Fruit fly (Drosophila melanogaster) whole organism, adult: ENCODE results near the gene CNMaR.

Experiments used
- CG11617 ChIP-seq: fragments of 200-800 bp; sonication (Bioruptor generic); optimal IDR thresholded peaks from 2 replicates; lab custom pipeline; 2017; ENCODE audit warnings: mild to moderate bottlenecking, missing biosample characterization, missing genetic modification reagents, missing genetic modification characterization
- CG12768 ChIP-seq: fragments of 200-800 bp; sonication (Bioruptor generic); optimal IDR thresholded peaks from 2 replicates; lab custom pipeline; 2017; ENCODE audit warnings: missing biosample characterization, missing genetic modification characterization, mild to moderate bottlenecking, moderate library complexity, missing genetic modification reagents
- CG14711 ChIP-seq: fragments of 200-800 bp; sonication (Bioruptor generic); optimal IDR thresholded peaks from 2 replicates; lab custom pipeline; 2018; ENCODE audit warnings: missing biosample characterization, mild to moderate bottlenecking, missing genetic modification characterization, moderate library complexity
- CG1620 ChIP-seq: fragments of 200-800 bp; sonication (Bioruptor generic); optimal IDR thresholded peaks from 2 replicates; lab custom pipeline; 2016; ENCODE audit warnings: missing biosample characterization, missing genetic modification characterization
- CG33017 ChIP-seq: fragments of 200-800 bp; sonication (Bioruptor generic); optimal IDR thresholded peaks from 2 replicates; lab custom pipeline; 2018; ENCODE audit warnings: missing biosample characterization, mild to moderate bottlenecking, missing genetic modification characterization, moderate library complexity
- CG5204 ChIP-seq: fragments of 200-800 bp; sonication (Bioruptor generic); optimal IDR thresholded peaks from 2 replicates; lab custom pipeline; 2016; ENCODE audit warnings: missing biosample characterization, missing genetic modification characterization
- CG7045 ChIP-seq: fragments of 200-800 bp; sonication (Bioruptor generic); optimal IDR thresholded peaks from 2 replicates; lab custom pipeline; 2017; ENCODE audit warnings: missing biosample characterization, mild to moderate bottlenecking, missing genetic modification characterization
- CG7101 ChIP-seq: fragments of 200-800 bp; sonication (Bioruptor generic); optimal IDR thresholded peaks from 2 replicates; lab custom pipeline; 2018; ENCODE audit warnings: missing biosample characterization, mild to moderate bottlenecking, missing genetic modification characterization, moderate library complexity
- Clk ChIP-seq: fragments of 200-800 bp; sonication (Bioruptor generic); optimal IDR thresholded peaks from 2 replicates; lab custom pipeline; 2017; ENCODE audit warnings: missing biosample characterization, missing genetic modification characterization
- Crg-1 ChIP-seq: fragments of 200-800 bp; sonication (Bioruptor generic); optimal IDR thresholded peaks from 2 replicates; lab custom pipeline; 2016; ENCODE audit warnings: missing biosample characterization, missing genetic modification characterization
- Hr96 ChIP-seq: fragments of 200-800 bp; sonication (Bioruptor generic); optimal IDR thresholded peaks from 2 replicates; lab custom pipeline; 2016; ENCODE audit warnings: missing biosample characterization, missing genetic modification characterization
- Mnt ChIP-seq: fragments of 200-800 bp; sonication (Bioruptor generic); optimal IDR thresholded peaks from 2 replicates; lab custom pipeline; 2016; ENCODE audit warnings: missing biosample characterization, mild to moderate bottlenecking, missing genetic modification characterization
- bab1 ChIP-seq: fragments of 200-800 bp; sonication (Bioruptor generic); optimal IDR thresholded peaks from 3 replicates; lab custom pipeline; 2019; ENCODE audit warnings: missing biosample characterization, mild to moderate bottlenecking, missing genetic modification characterization, moderate library complexity
- cic ChIP-seq: fragments of 200-800 bp; sonication (Bioruptor generic); optimal IDR thresholded peaks from 2 replicates; lab custom pipeline; 2017; ENCODE audit warnings: missing biosample characterization, mild to moderate bottlenecking, missing genetic modification characterization, moderate library complexity
- cnc ChIP-seq, 2 experiments: fragments of >200 bp; optimal IDR thresholded peaks; 2 replicates each; lab custom pipeline; 2017
- kay ChIP-seq: fragments of 200-800 bp; sonication (Bioruptor generic); peaks from one replicate; lab custom pipeline; 2016; ENCODE audit warnings: missing biosample characterization, missing genetic modification characterization, borderline replicate concordance
- ovo ChIP-seq: fragments of 200-800 bp; sonication (Bioruptor generic); optimal IDR thresholded peaks from 2 replicates; lab custom pipeline; 2016; ENCODE audit warnings: missing biosample characterization, missing genetic modification characterization
- pad ChIP-seq: fragments of 200-800 bp; sonication (Bioruptor generic); optimal IDR thresholded peaks from 3 replicates; lab custom pipeline; 2017; ENCODE audit warnings: missing biosample characterization, missing genetic modification characterization, mild to moderate bottlenecking, moderate library complexity, missing genetic modification reagents
- tj ChIP-seq: fragments of 200-800 bp; sonication (Bioruptor generic); optimal IDR thresholded peaks from 3 replicates; lab custom pipeline; 2017; ENCODE audit warnings: missing biosample characterization, mild to moderate bottlenecking, missing genetic modification characterization, moderate library complexity
- toe ChIP-seq: fragments of 200-800 bp; sonication (Bioruptor generic); optimal IDR thresholded peaks from 2 replicates; lab custom pipeline; 2016; ENCODE audit warnings: missing biosample characterization, missing genetic modification characterization

Gene CNMaR

dm6 chr3L:9692234-9692891, 48.5 kb downstream of the CNMaR start:
- TF ChIP-seq toe (GFP tag; lab: Kevin White, UChicago) (no peak), cnc (optimal IDR thresholded peaks at IDR 0.05; lab: Kevin White, UChicago) (peak in 1 of 2 experiments; percentile 54), CG1620 (GFP tag; lab: Kevin White, UChicago) (no peak), kay (no peak), Mnt (peak; percentile 90), CG12768 (GFP tag; lab: Kevin White, UChicago) (no peak), CG33017 (tag; lab: Kevin White, UChicago) (no peak), CG7045 (GFP tag; lab: Kevin White, UChicago) (no peak), CG14711 (tag; lab: Kevin White, UChicago) (no peak), tj (GFP tag; lab: Kevin White, UChicago) (no peak), cic (GFP tag; lab: Kevin White, UChicago) (peak; percentile 88), bab1 (GFP tag; lab: Kevin White, UChicago) (no peak), CG7101 (tag; lab: Kevin White, UChicago) (no peak), CG5204 (GFP tag; lab: Kevin White, UChicago) (no peak), Hr96 (no peak), Crg-1 (GFP tag; lab: Kevin White, UChicago) (no peak), Clk (no peak), pad (GFP tag; lab: Kevin White, UChicago) (peak; percentile 50), ovo (peak; percentile 98), CG11617 (GFP tag; lab: Kevin White, UChicago) (no peak)

dm6 chr3L:9692892-9693551, 49.1 kb downstream of the CNMaR start:
- TF ChIP-seq ovo (no peak), Crg-1 (GFP tag; lab: Kevin White, UChicago) (peak; percentile 80), toe (GFP tag; lab: Kevin White, UChicago) (peak; percentile 91), cnc (optimal IDR thresholded peaks at IDR 0.05; lab: Kevin White, UChicago) (no peak), CG1620 (GFP tag; lab: Kevin White, UChicago) (peak; percentile 73), tj (GFP tag; lab: Kevin White, UChicago) (peak; percentile 77), CG5204 (GFP tag; lab: Kevin White, UChicago) (peak; percentile 92), CG7045 (GFP tag; lab: Kevin White, UChicago) (peak; percentile 90), pad (GFP tag; lab: Kevin White, UChicago) (peak; percentile 68), cic (GFP tag; lab: Kevin White, UChicago) (no peak), CG12768 (GFP tag; lab: Kevin White, UChicago) (peak; percentile 88), CG14711 (tag; lab: Kevin White, UChicago) (peak; percentile 68), CG33017 (tag; lab: Kevin White, UChicago) (peak; percentile 76), Mnt (no peak), Hr96 (peak; percentile 90), CG11617 (GFP tag; lab: Kevin White, UChicago) (peak; percentile 93), bab1 (GFP tag; lab: Kevin White, UChicago) (peak; percentile 75), kay (no peak), Clk (peak; percentile 85), CG7101 (tag; lab: Kevin White, UChicago) (peak; percentile 84)

- TF ChIP-seq kay (peak; percentile 94), Mnt (peak; percentile 32), Clk (no peak), Hr96 (no peak), bab1 (GFP tag; lab: Kevin White, UChicago) (no peak)
Observed at dm6 chr3L:9693552-9694133, 49.7 kb downstream of the CNMaR start.

dm6 chr3L:9694169-9694866, 50.4 kb downstream of the CNMaR start:
- TF ChIP-seq CG7101 (tag; lab: Kevin White, UChicago) = peak; percentile 17
- peak; percentile 15 for TF ChIP-seq cic (GFP tag; lab: Kevin White, UChicago)
- TF ChIP-seq toe (GFP tag; lab: Kevin White, UChicago) = no peak
- peak; percentile 19 for TF ChIP-seq CG33017 (tag; lab: Kevin White, UChicago)
- peak; percentile 85 for TF ChIP-seq kay
- no peak for TF ChIP-seq cnc (optimal IDR thresholded peaks at IDR 0.05; lab: Kevin White, UChicago)

- TF ChIP-seq bab1 (GFP tag; lab: Kevin White, UChicago) (no peak), Hr96 (no peak)
Observed at dm6 chr3L:9694867-9695236, 50.9 kb downstream of the CNMaR start.

dm6 chr3L:9695242-9695641, 51.3 kb downstream of the CNMaR start:
- TF ChIP-seq kay (no peak), cic (GFP tag; lab: Kevin White, UChicago) (peak; percentile 45), CG14711 (tag; lab: Kevin White, UChicago) (no peak)
